Fruit fly (Drosophila melanogaster): ENCODE data around the gene mre11.

DNA sequence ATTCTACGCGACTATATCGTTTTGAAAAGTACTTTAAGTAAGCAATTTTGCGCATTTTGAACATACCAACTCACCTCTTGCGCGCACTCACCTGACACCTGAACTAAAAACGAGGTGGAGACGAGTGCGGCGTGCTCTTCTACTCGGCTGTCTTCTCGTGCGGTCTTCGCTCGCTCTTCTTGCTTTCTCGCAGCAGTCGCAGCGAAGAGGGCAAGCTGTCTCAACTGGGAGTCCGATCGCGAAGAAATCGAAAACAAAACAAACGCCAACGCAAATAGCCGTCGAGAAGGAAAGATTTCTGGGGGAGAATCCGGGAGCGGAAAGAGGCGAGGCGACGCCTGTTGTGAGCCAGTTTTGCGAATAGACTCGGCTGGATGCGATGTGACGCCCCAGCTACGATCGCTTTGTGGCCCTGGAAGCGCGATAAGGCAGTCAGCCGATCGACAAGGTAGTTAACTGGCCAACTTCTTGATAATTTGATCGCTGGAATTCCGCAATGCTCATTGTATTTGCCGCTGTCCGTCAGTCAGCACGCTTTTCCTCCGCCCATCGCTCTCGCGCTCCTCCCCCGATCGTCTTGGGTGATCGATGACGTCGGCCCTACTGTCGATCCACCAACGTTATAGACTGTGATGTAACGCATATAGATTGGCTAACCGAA is 10.1 kb upstream of the mre11 start:
- TF ChIP-seq Pdp1 (GFP tag; optimal IDR thresholded peaks at IDR 0.05), result peak in 1 of 2 experiments; percentile 94
- TF ChIP-seq CoRest (tag; optimal IDR thresholded peaks at IDR 0.05), result no peak
- no peak for TF ChIP-seq CG18476 (GFP tag; optimal IDR thresholded peaks at IDR 0.05)
- TF ChIP-seq crol (GFP tag; IDR thresholded peaks at IDR 0.05), result peak; percentile 85
- TF ChIP-seq ssp (GFP tag; IDR thresholded peaks at IDR 0.05), result no peak
- no peak for TF ChIP-seq H2.0 (GFP tag; IDR thresholded peaks at IDR 0.05)
- TF ChIP-seq Blimp-1 (GFP tag; optimal IDR thresholded peaks at IDR 0.05), result no peak
- TF ChIP-seq dimm (GFP tag; IDR thresholded peaks at IDR 0.05), result no peak
- TF ChIP-seq CG9215 (GFP tag; IDR thresholded peaks at IDR 0.05), result no peak
- no peak for TF ChIP-seq CG6791 (GFP tag; IDR thresholded peaks at IDR 0.05; ENCODE audit: partially characterized antibody)
- no peak for TF ChIP-seq ems (GFP tag; optimal IDR thresholded peaks at IDR 0.05)
- TF ChIP-seq CG15011 (GFP tag; optimal IDR thresholded peaks at IDR 0.05), result no peak
- no peak for TF ChIP-seq ewg (GFP tag; optimal IDR thresholded peaks at IDR 0.05)

All from whole organism, embryonic.